Fruit fly (Drosophila melanogaster) whole organism, prepupa: ENCODE results near the gene CG11726.

Experiments used
- CG10669 ChIP-seq: fragments of 200-800 bp; sonication (Bioruptor generic); optimal IDR thresholded peaks from 3 replicates; lab custom pipeline; 2018; ENCODE audit warnings: missing biosample characterization, mild to moderate bottlenecking, missing genetic modification characterization, moderate library complexity
- CG11762 ChIP-seq: fragments of 200-800 bp; sonication (Bioruptor generic); optimal IDR thresholded peaks from 3 replicates; lab custom pipeline; 2016; ENCODE audit warnings: missing biosample characterization, missing genetic modification characterization; ENCODE audit not compliant: insufficient read depth
- CG11902 ChIP-seq: fragments of 200-800 bp; sonication (Bioruptor generic); optimal IDR thresholded peaks from 3 replicates; lab custom pipeline; 2016; ENCODE audit warnings: missing biosample characterization, missing genetic modification characterization
- CG15336 ChIP-seq: fragments of 200-800 bp; sonication (Bioruptor generic); IDR thresholded peaks from 2 replicates; pipeline ENCODE4 v1.3.6; 2022; ENCODE audit warnings: missing biosample characterization, missing genetic modification characterization
- CG1621 ChIP-seq: fragments of 200-800 bp; sonication (Bioruptor generic); optimal IDR thresholded peaks from 3 replicates; lab custom pipeline; 2018; ENCODE audit warnings: missing biosample characterization, mild to moderate bottlenecking, missing genetic modification characterization
- CG16779 ChIP-seq: fragments of 200-800 bp; sonication (Bioruptor generic); optimal IDR thresholded peaks from 3 replicates; lab custom pipeline; 2017; ENCODE audit warnings: missing biosample characterization, mild to moderate bottlenecking, missing genetic modification characterization
- CG3032 ChIP-seq: fragments of 200-800 bp; optimal IDR thresholded peaks from 2 replicates; lab custom pipeline; 2019; ENCODE audit warnings: missing biosample characterization, mild to moderate bottlenecking, missing genetic modification characterization, moderate library complexity
- CG31627 ChIP-seq: fragments of 200-800 bp; sonication (Bioruptor generic); optimal IDR thresholded peaks from 3 replicates; lab custom pipeline; 2016; ENCODE audit warnings: missing biosample characterization, missing genetic modification characterization
- CG3919 ChIP-seq: fragments of 200-800 bp; sonication (Bioruptor generic); optimal IDR thresholded peaks from 3 replicates; lab custom pipeline; 2016; ENCODE audit warnings: missing biosample characterization, missing genetic modification characterization
- CG4318 ChIP-seq: fragments of 200-800 bp; sonication (Bioruptor generic); optimal IDR thresholded peaks from 3 replicates; lab custom pipeline; 2017; ENCODE audit warnings: missing biosample characterization, mild to moderate bottlenecking, missing genetic modification characterization
- CG6163 ChIP-seq: fragments of 200-800 bp; sonication (Bioruptor generic); IDR thresholded peaks from 3 replicates; pipeline ENCODE4 v1.3.6; 2022; ENCODE audit warnings: missing biosample characterization, missing genetic modification characterization
- CG6276 ChIP-seq: fragments of 200-800 bp; sonication (Bioruptor generic); optimal IDR thresholded peaks from 2 replicates; lab custom pipeline; 2017; ENCODE audit warnings: missing biosample characterization, mild to moderate bottlenecking, missing genetic modification characterization
- CG6792 ChIP-seq: fragments of 200-800 bp; sonication (Bioruptor generic); optimal IDR thresholded peaks from 3 replicates; lab custom pipeline; 2016; ENCODE audit warnings: missing biosample characterization, missing genetic modification characterization
- CG6808 ChIP-seq: fragments of 200-800 bp; sonication (Bioruptor generic); optimal IDR thresholded peaks from 3 replicates; lab custom pipeline; 2017; ENCODE audit warnings: missing biosample characterization, missing genetic modification characterization, mild to moderate bottlenecking, moderate library complexity, missing genetic modification reagents
- CG6854 ChIP-seq: fragments of 200-800 bp; sonication (Bioruptor generic); optimal IDR thresholded peaks from 2 replicates; lab custom pipeline; 2017; ENCODE audit warnings: missing biosample characterization, mild to moderate bottlenecking, missing genetic modification characterization
- CG7368 ChIP-seq: fragments of 200-800 bp; sonication (Bioruptor generic); optimal IDR thresholded peaks from 3 replicates; lab custom pipeline; 2016; ENCODE audit warnings: missing biosample characterization, missing genetic modification characterization
- CG8119 ChIP-seq: fragments of 200-800 bp; sonication (Bioruptor generic); IDR thresholded peaks from 3 replicates; pipeline ENCODE4 v1.3.6; 2022; ENCODE audit warnings: missing biosample characterization, missing genetic modification characterization
- CG8319 ChIP-seq: fragments of 200-800 bp; sonication (Bioruptor generic); optimal IDR thresholded peaks from 3 replicates; lab custom pipeline; 2016; ENCODE audit warnings: missing biosample characterization, missing genetic modification characterization
- CG8632 ChIP-seq: fragments of 200-800 bp; sonication (Bioruptor generic); optimal IDR thresholded peaks from 3 replicates; lab custom pipeline; 2016; ENCODE audit warnings: missing biosample characterization, missing genetic modification characterization
- CG9139 ChIP-seq: fragments of 200-800 bp; sonication (Bioruptor generic); optimal IDR thresholded peaks from 3 replicates; lab custom pipeline; 2017; ENCODE audit warnings: missing biosample characterization, mild to moderate bottlenecking, missing genetic modification characterization
- Eip75B ChIP-seq: fragments of 200-800 bp; sonication (Bioruptor generic); optimal IDR thresholded peaks from 3 replicates; lab custom pipeline; 2016; ENCODE audit warnings: missing biosample characterization, missing genetic modification characterization
- Eip78C ChIP-seq: fragments of 200-800 bp; sonication (Bioruptor generic); peaks from one replicate; lab custom pipeline; 2016; ENCODE audit warnings: missing biosample characterization, missing genetic modification characterization
- Eip93F ChIP-seq: fragments of 200-800 bp; sonication (Bioruptor generic); optimal IDR thresholded peaks from 2 replicates; lab custom pipeline; 2016; ENCODE audit warnings: missing biosample characterization, mild to moderate bottlenecking, missing genetic modification characterization
- Ets21C ChIP-seq: fragments of 200-800 bp; sonication (Bioruptor generic); optimal IDR thresholded peaks from 3 replicates; lab custom pipeline; 2016; ENCODE audit warnings: missing biosample characterization, missing genetic modification characterization
- Ets96B ChIP-seq: fragments of 200-800 bp; optimal IDR thresholded peaks from 2 replicates; lab custom pipeline; 2019; ENCODE audit warnings: missing biosample characterization, mild to moderate bottlenecking, missing genetic modification characterization, moderate library complexity
- Gug ChIP-seq: fragments of 200-800 bp; sonication (Bioruptor generic); IDR thresholded peaks from 2 replicates; pipeline ENCODE4 v1.3.6; 2022; ENCODE audit warnings: missing biosample characterization, missing genetic modification characterization
- Hr38 ChIP-seq: sonication (Bioruptor generic); optimal IDR thresholded peaks from 2 replicates; lab custom pipeline; 2016; ENCODE audit warnings: missing biosample characterization, missing genetic modification characterization
- Hr39 ChIP-seq: fragments of 200-800 bp; sonication (Bioruptor generic); optimal IDR thresholded peaks from 2 replicates; lab custom pipeline; 2016; ENCODE audit warnings: missing biosample characterization, missing genetic modification characterization
- Hr4 ChIP-seq: fragments of 200-800 bp; sonication (Bioruptor generic); optimal IDR thresholded peaks from 3 replicates; lab custom pipeline; 2016; ENCODE audit warnings: missing biosample characterization, missing genetic modification characterization
- Lpt ChIP-seq: fragments of 200-800 bp; sonication (Bioruptor generic); optimal IDR thresholded peaks from 3 replicates; lab custom pipeline; 2016; ENCODE audit warnings: missing biosample characterization, missing genetic modification characterization
- Met ChIP-seq: fragments of 200-800 bp; sonication (Bioruptor generic); optimal IDR thresholded peaks from 3 replicates; lab custom pipeline; 2016; ENCODE audit warnings: missing biosample characterization, missing genetic modification characterization
- OdsH ChIP-seq: fragments of 200-800 bp; sonication (Bioruptor generic); optimal IDR thresholded peaks from 3 replicates; lab custom pipeline; 2016; ENCODE audit warnings: missing biosample characterization, missing genetic modification characterization
- Smox ChIP-seq: fragments of 200-800 bp; sonication (Bioruptor generic); optimal IDR thresholded peaks from 3 replicates; lab custom pipeline; 2016; ENCODE audit warnings: missing biosample characterization, missing genetic modification characterization
- Sox102F ChIP-seq: fragments of 200-800 bp; sonication (Bioruptor generic); optimal IDR thresholded peaks from 2 replicates; lab custom pipeline; 2016; ENCODE audit warnings: missing biosample characterization, mild to moderate bottlenecking, missing genetic modification characterization
- Sox14 ChIP-seq: fragments of 200-800 bp; sonication (Bioruptor generic); optimal IDR thresholded peaks from 3 replicates; lab custom pipeline; 2016; ENCODE audit warnings: missing biosample characterization, missing genetic modification characterization
- Sox15 ChIP-seq: fragments of 200-800 bp; sonication (Bioruptor generic); optimal IDR thresholded peaks from 3 replicates; lab custom pipeline; 2016; ENCODE audit warnings: missing biosample characterization, missing genetic modification characterization
- achi ChIP-seq: fragments of 200-800 bp; sonication (Bioruptor generic); optimal IDR thresholded peaks from 3 replicates; lab custom pipeline; 2016; ENCODE audit warnings: missing biosample characterization, missing genetic modification characterization
- acj6 ChIP-seq: fragments of 200-800 bp; sonication (Bioruptor generic); optimal IDR thresholded peaks from 3 replicates; lab custom pipeline; 2016; ENCODE audit warnings: missing biosample characterization, missing genetic modification characterization
- cyc ChIP-seq: fragments of 200-800 bp; sonication (Bioruptor generic); optimal IDR thresholded peaks from 3 replicates; lab custom pipeline; 2016; ENCODE audit warnings: missing biosample characterization, missing genetic modification characterization
- dac ChIP-seq: fragments of 200-800 bp; sonication (Bioruptor generic); optimal IDR thresholded peaks from 2 replicates; lab custom pipeline; 2017; ENCODE audit warnings: missing biosample characterization, mild to moderate bottlenecking, missing genetic modification characterization
- dsx ChIP-seq: fragments of 200-800 bp; optimal IDR thresholded peaks from 3 replicates; lab custom pipeline; 2019; ENCODE audit warnings: missing biosample characterization, mild to moderate bottlenecking, missing genetic modification characterization, moderate library complexity; ENCODE audit not compliant: poor library complexity, severe bottlenecking
- esn ChIP-seq: fragments of 200-800 bp; sonication (Bioruptor generic); optimal IDR thresholded peaks from 2 replicates; lab custom pipeline; 2016; ENCODE audit warnings: missing biosample characterization, mild to moderate bottlenecking, missing genetic modification characterization, moderate library complexity
- fd59A ChIP-seq: fragments of 200-800 bp; sonication (Bioruptor generic); optimal IDR thresholded peaks from 2 replicates; lab custom pipeline; 2017; ENCODE audit warnings: missing biosample characterization, mild to moderate bottlenecking, missing genetic modification characterization, missing genetic modification reagents
- fkh ChIP-seq: fragments of 200-800 bp; sonication (Bioruptor generic); optimal IDR thresholded peaks from 3 replicates; lab custom pipeline; 2017; ENCODE audit warnings: missing biosample characterization, mild to moderate bottlenecking, missing genetic modification characterization, moderate library complexity
- lz ChIP-seq: fragments of 200-800 bp; sonication (Bioruptor generic); optimal IDR thresholded peaks from 3 replicates; lab custom pipeline; 2016; ENCODE audit warnings: missing biosample characterization, missing genetic modification characterization
- net ChIP-seq: fragments of 200-800 bp; sonication (Bioruptor generic); optimal IDR thresholded peaks from 3 replicates; lab custom pipeline; 2016; ENCODE audit warnings: missing biosample characterization, missing genetic modification characterization
- pdm3 ChIP-seq: fragments of 200-800 bp; sonication (Bioruptor generic); optimal IDR thresholded peaks from 3 replicates; lab custom pipeline; 2016; ENCODE audit warnings: missing biosample characterization, missing genetic modification characterization
- spab ChIP-seq: fragments of 200-800 bp; sonication (Bioruptor generic); optimal IDR thresholded peaks from 2 replicates; lab custom pipeline; 2017; ENCODE audit warnings: missing biosample characterization, mild to moderate bottlenecking, missing genetic modification characterization, missing genetic modification reagents
- ss ChIP-seq, 2 experiments: fragments of 200-800 bp; sonication (Bioruptor generic); optimal IDR thresholded peaks; 2 replicates in 1 of 2; 3 replicates in 1 of 2; lab custom pipeline; 2017 to 2018; ENCODE audit warnings: mild to moderate bottlenecking in 2 of 2, missing biosample characterization in 2 of 2, missing genetic modification characterization in 2 of 2, moderate library complexity in 1 of 2
- svp ChIP-seq: fragments of 200-800 bp; sonication (Bioruptor generic); peaks from one replicate; lab custom pipeline; 2016; ENCODE audit warnings: missing biosample characterization, missing genetic modification characterization
- topi ChIP-seq: fragments of 200-800 bp; sonication (Bioruptor generic); optimal IDR thresholded peaks from 3 replicates; lab custom pipeline; 2016; ENCODE audit warnings: missing biosample characterization, missing genetic modification characterization
- vri ChIP-seq: fragments of 200-800 bp; sonication (Bioruptor generic); optimal IDR thresholded peaks from 3 replicates; lab custom pipeline; 2016; ENCODE audit warnings: missing biosample characterization, mild to moderate bottlenecking, missing genetic modification characterization

CG11726 gene

dm6 chr3L:11407202-11407829 lies 12.8 kb downstream of the CG11726 start:
- TF ChIP-seq dsx (GFP tag; lab: Kevin White, UChicago) = no peak
- peak; percentile 25 for TF ChIP-seq fd59A
- no peak for TF ChIP-seq CG3919 (GFP tag; lab: Kevin White, UChicago)
- peak; percentile 4 for TF ChIP-seq CG3032 (tag; lab: Kevin White, UChicago)
- TF ChIP-seq CG6808 (GFP tag; lab: Kevin White, UChicago) = no peak
- peak; percentile 48 for TF ChIP-seq acj6 (GFP tag; lab: Kevin White, UChicago)
- no peak for TF ChIP-seq spab
- peak; percentile 37 for TF ChIP-seq lz (GFP tag; lab: Kevin White, UChicago)
- TF ChIP-seq svp (GFP tag; lab: Kevin White, UChicago) = peak; percentile 70
- TF ChIP-seq topi = peak; percentile 3
- peak; percentile 15 for TF ChIP-seq achi (GFP tag; lab: Kevin White, UChicago)
- TF ChIP-seq CG11762 (GFP tag; lab: Kevin White, UChicago) = no peak
- no peak for TF ChIP-seq CG8319 (GFP tag; lab: Kevin White, UChicago)
- TF ChIP-seq Hr4 (GFP tag; lab: Kevin White, UChicago) = no peak
- TF ChIP-seq Met (GFP tag; lab: Kevin White, UChicago) = peak; percentile 58
- no peak for TF ChIP-seq CG15336 (GFP tag; lab: Robert Waterston, UW)
- no peak for TF ChIP-seq Sox14 (GFP tag; lab: Kevin White, UChicago)
- no peak for TF ChIP-seq fkh
- TF ChIP-seq esn (GFP tag; lab: Kevin White, UChicago) = peak; percentile 64
- no peak for TF ChIP-seq CG4318 (GFP tag; lab: Kevin White, UChicago)
- no peak for TF ChIP-seq Gug (GFP tag; lab: Robert Waterston, UW)
- peak; percentile 42 for TF ChIP-seq CG8632 (GFP tag; lab: Kevin White, UChicago)
- TF ChIP-seq CG8119 (GFP tag; lab: Robert Waterston, UW) = no peak
- TF ChIP-seq Lpt = no peak
- no peak for TF ChIP-seq Eip93F (GFP tag; lab: Kevin White, UChicago)
- peak; percentile 34 for TF ChIP-seq Hr39 (GFP tag; lab: Kevin White, UChicago)
- no peak for TF ChIP-seq dac
- TF ChIP-seq ss (GFP tag; optimal IDR thresholded peaks at IDR 0.05; lab: Kevin White, UChicago) = no peak
- TF ChIP-seq Eip75B (GFP tag; lab: Kevin White, UChicago) = peak; percentile 14
- no peak for TF ChIP-seq CG7368 (GFP tag; lab: Kevin White, UChicago)
- no peak for TF ChIP-seq CG16779 (tag; lab: Kevin White, UChicago)
- TF ChIP-seq cyc (GFP tag; lab: Kevin White, UChicago) = no peak
- TF ChIP-seq pdm3 (GFP tag; lab: Kevin White, UChicago) = peak; percentile 34
- no peak for TF ChIP-seq Hr38 (GFP tag; lab: Kevin White, UChicago)
- TF ChIP-seq CG6276 (GFP tag; lab: Kevin White, UChicago) = no peak
- TF ChIP-seq CG31627 = peak; percentile 47
- peak; percentile 56 for TF ChIP-seq Smox
- no peak for TF ChIP-seq CG6854 (GFP tag; lab: Kevin White, UChicago)
- no peak for TF ChIP-seq net (GFP tag; lab: Kevin White, UChicago)
- TF ChIP-seq Sox102F (GFP tag; lab: Kevin White, UChicago) = peak; percentile 53
- no peak; the same call in 2 of the 3 replicates for TF ChIP-seq CG6163
- TF ChIP-seq CG9139 (GFP tag; lab: Kevin White, UChicago) = no peak
- no peak for TF ChIP-seq CG1621
- TF ChIP-seq Sox15 (GFP tag; lab: Kevin White, UChicago) = peak; percentile 6
- peak; percentile 2 for TF ChIP-seq CG10669 (GFP tag; lab: Kevin White, UChicago)
- peak; percentile 75 for TF ChIP-seq Eip78C
- TF ChIP-seq OdsH = peak; percentile 37
- TF ChIP-seq Ets21C (GFP tag; lab: Kevin White, UChicago) = peak; percentile 15
- peak; percentile 29 for TF ChIP-seq Ets96B (tag; lab: Kevin White, UChicago)
- no peak for TF ChIP-seq CG11902
- TF ChIP-seq CG6792 (GFP tag; lab: Kevin White, UChicago) = peak; percentile 27
- TF ChIP-seq vri (GFP tag; lab: Kevin White, UChicago) = peak; percentile 32
